Worm (Caenorhabditis elegans) whole organism, L3 larva: ENCODE data around the gene T16G12.12.

Experiments
- nfya-1 ChIP-seq: sonication (generic microtip); optimal IDR thresholded peaks from 2 replicates; lab custom pipeline; 2017; ENCODE audit warnings: missing genetic modification characterization, mild to moderate bottlenecking, missing compliant biosample characterization, antibody characterized with exemption, moderate library complexity; ENCODE audit not compliant: insufficient read depth
- nhr-237 ChIP-seq: fragments of 150-350 bp; optimal IDR thresholded peaks from 2 replicates; lab custom pipeline; 2014; ENCODE audit warnings: missing biosample characterization, missing genetic modification characterization
- skn-1 ChIP-seq: fragments of 150-350 bp; optimal IDR thresholded peaks from 2 replicates; lab custom pipeline; 2014; ENCODE audit warnings: missing biosample characterization, missing genetic modification characterization
- ztf-4 ChIP-seq: fragments of 150-350 bp; optimal IDR thresholded peaks from 2 replicates; lab custom pipeline; 2014; ENCODE audit warnings: missing biosample characterization, missing genetic modification characterization

DNA sequence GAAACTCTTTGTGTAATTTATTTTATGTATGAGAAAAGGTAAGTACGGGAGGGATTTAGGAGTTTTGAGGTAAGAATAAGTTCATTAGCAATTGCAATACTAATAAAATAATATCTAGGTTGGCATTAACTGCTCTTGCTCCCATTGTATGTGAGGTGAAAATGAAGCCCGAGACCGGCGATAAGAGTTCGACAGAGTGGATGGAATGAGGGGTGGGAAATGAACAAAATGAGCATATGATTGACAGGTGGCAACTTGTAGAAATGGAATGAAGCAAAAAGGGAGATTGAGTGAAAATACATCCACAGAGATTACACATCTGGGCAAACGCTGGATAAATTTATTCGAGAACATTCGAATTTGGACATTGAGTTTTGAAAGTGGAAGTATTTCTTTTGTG is 25.4 kb downstream of the T16G12.12 start:
- TF ChIP-seq nhr-237 (tag; lab: Kevin White, UChicago), result no peak
- TF ChIP-seq skn-1 (tag; lab: Kevin White, UChicago), result no peak
- no peak for TF ChIP-seq ztf-4 (tag; lab: Kevin White, UChicago)
- no peak for TF ChIP-seq nfya-1 (tag; lab: Kevin White, UChicago)
